Fruit fly (Drosophila melanogaster) whole organism, embryonic: ENCODE measurements around the gene CG5937.
A peak's percentile ranks its signal among the peaks of the same experiment; 100 is the strongest.

Experiments used
- C15 ChIP-seq: fragments of 200-800 bp; sonication (Bioruptor generic); IDR thresholded peaks from 3 replicates; pipeline ENCODE4 v1.3.6; 2022; ENCODE audit warnings: missing biosample characterization, missing genetic modification characterization
- CG10209 ChIP-seq: fragments of 200-800 bp; sonication (Bioruptor generic); optimal IDR thresholded peaks from 3 replicates; lab custom pipeline; 2017; ENCODE audit warnings: missing biosample characterization, mild to moderate bottlenecking, missing genetic modification characterization, missing genetic modification reagents
- CG10543 ChIP-seq: fragments of 200-800 bp; sonication (Bioruptor generic); optimal IDR thresholded peaks from 3 replicates; lab custom pipeline; 2017; ENCODE audit warnings: missing biosample characterization, mild to moderate bottlenecking, missing genetic modification characterization, moderate library complexity
- CG11560 ChIP-seq: fragments of 200-800 bp; sonication (Bioruptor generic); IDR thresholded peaks from 3 replicates; pipeline ENCODE4 v1.3.6; 2022; ENCODE audit warnings: missing biosample characterization, missing genetic modification characterization
- CG12391 ChIP-seq: fragments of 200-800 bp; sonication (Bioruptor generic); optimal IDR thresholded peaks from 3 replicates; lab custom pipeline; 2018; ENCODE audit warnings: missing biosample characterization, mild to moderate bottlenecking, missing genetic modification characterization, moderate library complexity
- CG13775 ChIP-seq: fragments of 200-800 bp; sonication (Bioruptor generic); optimal IDR thresholded peaks from 3 replicates; lab custom pipeline; 2017; ENCODE audit warnings: missing biosample characterization, mild to moderate bottlenecking, missing genetic modification characterization
- CG14014 ChIP-seq: fragments of 200-800 bp; sonication (Bioruptor generic); IDR thresholded peaks from 2 replicates; pipeline ENCODE4 v1.3.6; 2022; ENCODE audit warnings: missing biosample characterization, missing genetic modification characterization
- CG14050 ChIP-seq: fragments of 200-800 bp; sonication (Bioruptor generic); IDR thresholded peaks from 3 replicates; pipeline ENCODE4 v1.3.6; 2022; ENCODE audit warnings: missing biosample characterization, missing genetic modification characterization
- CG16815 ChIP-seq: fragments of 200-800 bp; sonication (Bioruptor generic); optimal IDR thresholded peaks from 3 replicates; lab custom pipeline; 2017; ENCODE audit warnings: missing biosample characterization, mild to moderate bottlenecking, missing genetic modification characterization
- CG17912 ChIP-seq: fragments of 200-800 bp; sonication (Bioruptor generic); optimal IDR thresholded peaks from 2 replicates; lab custom pipeline; 2018; ENCODE audit warnings: missing biosample characterization, mild to moderate bottlenecking, missing genetic modification characterization
- CG2202 ChIP-seq: fragments of 200-800 bp; sonication (Bioruptor generic); optimal IDR thresholded peaks from 2 replicates; lab custom pipeline; 2018; ENCODE audit warnings: missing biosample characterization, mild to moderate bottlenecking, missing genetic modification characterization
- CG3065 ChIP-seq: fragments of 200-800 bp; sonication (Bioruptor generic); optimal IDR thresholded peaks from 2 replicates; lab custom pipeline; 2016; ENCODE audit warnings: missing biosample characterization, missing genetic modification characterization
- CG32767 ChIP-seq: fragments of 200-800 bp; sonication (Bioruptor generic); IDR thresholded peaks from 2 replicates; pipeline ENCODE4 v1.3.6; 2022; ENCODE audit warnings: missing biosample characterization, missing genetic modification characterization
- CG3726 ChIP-seq: fragments of 200-800 bp; sonication (Bioruptor generic); IDR thresholded peaks from 3 replicates; pipeline ENCODE4, ENCODE4 v1.3.6; 2022; ENCODE audit warnings: missing biosample characterization, missing genetic modification characterization
- CG8089 ChIP-seq: fragments of 200-800 bp; sonication (Bioruptor generic); optimal IDR thresholded peaks from 3 replicates; lab custom pipeline; 2016; ENCODE audit warnings: missing biosample characterization, missing genetic modification characterization
- CG9876 ChIP-seq: fragments of 200-800 bp; sonication (Bioruptor generic); optimal IDR thresholded peaks from 2 replicates; lab custom pipeline; 2016; ENCODE audit warnings: missing biosample characterization, missing genetic modification characterization
- Chrac-16 ChIP-seq: fragments of 200-800 bp; sonication (Bioruptor generic); optimal IDR thresholded peaks from 3 replicates; lab custom pipeline; 2016; ENCODE audit warnings: missing biosample characterization, missing genetic modification characterization
- Deaf1 ChIP-seq: fragments of 200-800 bp; optimal IDR thresholded peaks from 3 replicates; lab custom pipeline; 2019; ENCODE audit warnings: missing biosample characterization, mild to moderate bottlenecking, missing genetic modification characterization, moderate library complexity
- Dip2 ChIP-seq: fragments of 200-800 bp; sonication (Bioruptor generic); IDR thresholded peaks from 2 replicates; pipeline ENCODE4 v1.3.6; 2022; ENCODE audit warnings: missing biosample characterization, missing genetic modification characterization
- Dp ChIP-seq: fragments of 200-800 bp; sonication (Bioruptor generic); optimal IDR thresholded peaks from 2 replicates; lab custom pipeline; 2018; ENCODE audit warnings: missing biosample characterization, mild to moderate bottlenecking, missing genetic modification characterization, moderate library complexity
- E2f2 ChIP-seq: fragments of 200-800 bp; sonication (Bioruptor generic); IDR thresholded peaks from 2 replicates; pipeline ENCODE4 v1.3.6; 2022; ENCODE audit warnings: missing biosample characterization, missing genetic modification characterization
- Ets97D ChIP-seq: fragments of 200-800 bp; sonication (Bioruptor generic); optimal IDR thresholded peaks from 3 replicates; lab custom pipeline; 2016; ENCODE audit warnings: missing biosample characterization, missing genetic modification characterization
- Lpt ChIP-seq: fragments of >200 bp; optimal IDR thresholded peaks from 2 replicates; lab custom pipeline; 2018; ENCODE audit warnings: missing biosample characterization, missing genetic modification characterization
- Rx ChIP-seq: fragments of 200-800 bp; sonication (Bioruptor generic); IDR thresholded peaks from 2 replicates; pipeline ENCODE4 v1.3.6; 2022; ENCODE audit warnings: missing biosample characterization, missing genetic modification characterization
- Side ChIP-seq: fragments of 200-800 bp; sonication (Bioruptor generic); optimal IDR thresholded peaks from 2 replicates; lab custom pipeline; 2016; ENCODE audit warnings: missing biosample characterization, missing genetic modification characterization
- Sin3A ChIP-seq: fragments of >200 bp; optimal IDR thresholded peaks from 2 replicates; lab custom pipeline; 2018
- Sry-δ ChIP-seq: fragments of 200-800 bp; sonication (Bioruptor generic); optimal IDR thresholded peaks from 2 replicates; lab custom pipeline; 2016; ENCODE audit warnings: missing biosample characterization, missing genetic modification characterization
- Tbp ChIP-seq: fragments of >200 bp; optimal IDR thresholded peaks from 2 replicates; lab custom pipeline; 2018; ENCODE audit warnings: missing biosample characterization, missing genetic modification characterization
- Usf ChIP-seq: fragments of 200-800 bp; sonication (Bioruptor generic); optimal IDR thresholded peaks from 2 replicates; lab custom pipeline; 2017; ENCODE audit warnings: missing genotype, missing biosample characterization, missing genetic modification characterization
- amos ChIP-seq: fragments of 200-800 bp; sonication (Bioruptor generic); IDR thresholded peaks from 2 replicates; pipeline ENCODE4 v1.3.6; 2022; ENCODE audit warnings: missing biosample characterization, missing genetic modification characterization; ENCODE audit not compliant: partially characterized antibody
- cas ChIP-seq: fragments of 200-800 bp; sonication (Bioruptor generic); IDR thresholded peaks from 2 replicates; pipeline ENCODE4 v1.3.6; 2022; ENCODE audit warnings: missing biosample characterization, missing genetic modification characterization
- caup ChIP-seq: fragments of 200-800 bp; sonication (Bioruptor generic); optimal IDR thresholded peaks from 3 replicates; lab custom pipeline; 2017; ENCODE audit warnings: missing biosample characterization, mild to moderate bottlenecking, missing genetic modification characterization, moderate library complexity; ENCODE audit not compliant: severe bottlenecking
- cg ChIP-seq: fragments of 200-800 bp; sonication (Bioruptor generic); optimal IDR thresholded peaks from 3 replicates; lab custom pipeline; 2019; ENCODE audit warnings: missing biosample characterization, mild to moderate bottlenecking, missing genetic modification characterization, moderate library complexity
- crol ChIP-seq: fragments of 200-800 bp; sonication (Bioruptor generic); IDR thresholded peaks from 2 replicates; pipeline ENCODE4 v1.3.6; 2022; ENCODE audit warnings: missing biosample characterization, missing genetic modification characterization
- dati ChIP-seq: fragments of 200-800 bp; sonication (Bioruptor generic); IDR thresholded peaks from 2 replicates; pipeline ENCODE4 v1.3.6; 2022; ENCODE audit warnings: missing biosample characterization, missing genetic modification characterization
- dpn ChIP-seq, 2 experiments: fragments of 200-800 bp; sonication (Bioruptor generic); optimal IDR thresholded peaks; 3 replicates each; lab custom pipeline; 2016; ENCODE audit warnings: missing biosample characterization in 2 of 2, missing genetic modification characterization in 2 of 2
- emc ChIP-seq: fragments of 200-800 bp; sonication (Bioruptor generic); optimal IDR thresholded peaks from 2 replicates; lab custom pipeline; 2016; ENCODE audit warnings: missing biosample characterization, missing genetic modification characterization
- gcm ChIP-seq: fragments of 200-800 bp; sonication (Bioruptor generic); optimal IDR thresholded peaks from 2 replicates; lab custom pipeline; 2019; ENCODE audit warnings: missing biosample characterization, mild to moderate bottlenecking, missing genetic modification characterization, moderate library complexity
- gro ChIP-seq: fragments of 200-800 bp; sonication (Bioruptor generic); optimal IDR thresholded peaks from 2 replicates; lab custom pipeline; 2016; ENCODE audit warnings: missing biosample characterization, missing genetic modification characterization
- knrl ChIP-seq: fragments of 200-800 bp; sonication (Bioruptor generic); IDR thresholded peaks from 3 replicates; pipeline ENCODE4 v1.3.6; 2022; ENCODE audit warnings: missing biosample characterization, missing genetic modification characterization; ENCODE audit not compliant: partially characterized antibody
- nerfin-1 ChIP-seq: fragments of 200-800 bp; sonication (Bioruptor generic); optimal IDR thresholded peaks from 3 replicates; lab custom pipeline; 2019; ENCODE audit warnings: missing biosample characterization, mild to moderate bottlenecking, missing genetic modification characterization, moderate library complexity
- nerfin-2 ChIP-seq: fragments of 200-800 bp; sonication (Bioruptor generic); IDR thresholded peaks from 2 replicates; pipeline ENCODE4 v1.3.6; 2022; ENCODE audit warnings: missing biosample characterization, missing genetic modification characterization; ENCODE audit not compliant: partially characterized antibody
- pan ChIP-seq, 4 experiments: fragments of >200 bp in 3 of 4; fragments of 200-800 bp in 1 of 4; sonication (Bioruptor generic) in 1 of 4; optimal IDR thresholded peaks in 3 of 4; IDR thresholded peaks in 1 of 4; 2 replicates each; pipeline versions ENCODE4 v1.3.6 to Lab custom; 2017 to 2022; ENCODE audit warnings: missing biosample characterization in 2 of 4, missing genetic modification characterization in 2 of 4, mixed read lengths in 1 of 4
- pfk ChIP-seq: fragments of 200-800 bp; sonication (Bioruptor generic); optimal IDR thresholded peaks from 2 replicates; lab custom pipeline; 2018; ENCODE audit warnings: missing biosample characterization, mild to moderate bottlenecking, missing genetic modification characterization, moderate library complexity
- pho ChIP-seq: fragments of 200-800 bp; sonication (Bioruptor generic); optimal IDR thresholded peaks from 2 replicates; lab custom pipeline; 2016; ENCODE audit warnings: missing biosample characterization, missing genetic modification characterization
- tx ChIP-seq: fragments of 200-800 bp; sonication (Bioruptor generic); optimal IDR thresholded peaks from 2 replicates; lab custom pipeline; 2016; ENCODE audit warnings: missing biosample characterization, missing genetic modification characterization
- unpg ChIP-seq: fragments of 200-800 bp; sonication (Bioruptor generic); optimal IDR thresholded peaks from 3 replicates; lab custom pipeline; 2018; ENCODE audit warnings: missing biosample characterization, mild to moderate bottlenecking, missing genetic modification characterization, moderate library complexity
- yki ChIP-seq: fragments of >200 bp; optimal IDR thresholded peaks from 3 replicates; lab custom pipeline; 2018
- zfh1 ChIP-seq: fragments of 200-800 bp; sonication (Bioruptor generic); IDR thresholded peaks from 3 replicates; pipeline ENCODE4 v1.3.6; 2022; ENCODE audit warnings: missing biosample characterization, missing genetic modification characterization

Gene CG5937

dm6 chrX:6090809-6091667 is 51.2 kb downstream of the CG5937 start, which contains the start of the genes Nep1 and Mipp2 (continued):
- peak; percentile 80 for TF ChIP-seq E2f2 (GFP tag; lab: Robert Waterston, UW)
- TF ChIP-seq Sin3A (lab: Kevin White, UChicago): peak; percentile 41
- no peak for TF ChIP-seq yki (lab: Kevin White, UChicago)
- no peak for TF ChIP-seq crol
- TF ChIP-seq unpg (GFP tag; lab: Kevin White, UChicago): peak; percentile 48
- TF ChIP-seq Deaf1: no peak
- peak; percentile 13 for TF ChIP-seq caup
- no peak for TF ChIP-seq Chrac-16
- TF ChIP-seq gro (GFP tag; lab: Kevin White, UChicago): no peak
- TF ChIP-seq CG14050: peak; percentile 44; the same call in 1 of the 3 replicates
- no peak for TF ChIP-seq Lpt
- no peak for TF ChIP-seq Usf (GFP tag; lab: Kevin White, UChicago)
- TF ChIP-seq nerfin-2: no peak
- TF ChIP-seq CG3065 (GFP tag; lab: Kevin White, UChicago): peak; percentile 38
- TF ChIP-seq CG32767 (GFP tag; lab: Robert Waterston, UW): no peak
- TF ChIP-seq C15 (GFP tag; lab: Robert Waterston, UW): no peak
- TF ChIP-seq dati (GFP tag; lab: Robert Waterston, UW): no peak
- TF ChIP-seq amos (GFP tag; lab: Robert Waterston, UW): no peak
- peak; percentile 44; the same call in 1 of the 2 replicates for TF ChIP-seq CG14014
- peak; percentile 13 for TF ChIP-seq Side (GFP tag; lab: Kevin White, UChicago)
- TF ChIP-seq Dp (GFP tag; lab: Kevin White, UChicago): peak; percentile 71
- no peak for TF ChIP-seq Rx
- peak; percentile 18 for TF ChIP-seq Sry-δ
- TF ChIP-seq zfh1 (GFP tag; lab: Robert Waterston, UW): peak; percentile 53; the same call in 1 of the 3 replicates
- no peak for TF ChIP-seq CG17912 (GFP tag; lab: Kevin White, UChicago)
- peak; percentile 3 for TF ChIP-seq Ets97D (GFP tag; lab: Kevin White, UChicago)
- no peak for TF ChIP-seq CG2202 (tag; lab: Kevin White, UChicago)
- no peak for TF ChIP-seq Tbp (GFP tag; lab: Kevin White, UChicago)
- no peak for TF ChIP-seq tx
- TF ChIP-seq CG11560 (tag; lab: Robert Waterston, UW): no peak
- TF ChIP-seq pho (GFP tag; lab: Kevin White, UChicago): peak; percentile 19
- TF ChIP-seq Dip2 (GFP tag; lab: Robert Waterston, UW): no peak
- TF ChIP-seq pfk (GFP tag; lab: Kevin White, UChicago): no peak
- 0 out of 3 replicates have a peak, but pooled peaks have one; percentile 10 for TF ChIP-seq knrl (GFP tag; lab: Robert Waterston, UW)
- TF ChIP-seq cas: no peak
- TF ChIP-seq emc (GFP tag; lab: Kevin White, UChicago): no peak
- no peak for TF ChIP-seq cg (GFP tag; lab: Kevin White, UChicago)
- no peak for TF ChIP-seq CG8089 (GFP tag; lab: Kevin White, UChicago)
- TF ChIP-seq CG10543 (GFP tag; lab: Kevin White, UChicago): peak; percentile 34
- no peak for TF ChIP-seq CG16815 (GFP tag; lab: Kevin White, UChicago)
- no peak for TF ChIP-seq pan (optimal IDR thresholded peaks at IDR 0.05; lab: Kevin White, UChicago)
- peak in 1 of 2 experiments; percentile 67 for TF ChIP-seq pan (GFP tag; optimal IDR thresholded peaks at IDR 0.05 in 1 of 2, IDR thresholded peaks at IDR 0.05 in 1 of 2)
- no peak for TF ChIP-seq CG9876
- no peak for TF ChIP-seq CG3726 (GFP tag; lab: Robert Waterston, UW)
- no peak for TF ChIP-seq nerfin-1
- TF ChIP-seq CG12391: peak; percentile 38
- peak; percentile 33 for TF ChIP-seq CG13775 (GFP tag; lab: Kevin White, UChicago)
- peak in 1 of 2 experiments; percentile 12 for TF ChIP-seq dpn (GFP tag; optimal IDR thresholded peaks at IDR 0.05; lab: Kevin White, UChicago)
- TF ChIP-seq gcm (GFP tag; lab: Kevin White, UChicago): no peak
- TF ChIP-seq CG10209 (GFP tag; lab: Kevin White, UChicago): peak; percentile 38
